Worm (Caenorhabditis elegans): ENCODE measurements around the gene C38C6.3.

C38C6.3 gene

DNA sequence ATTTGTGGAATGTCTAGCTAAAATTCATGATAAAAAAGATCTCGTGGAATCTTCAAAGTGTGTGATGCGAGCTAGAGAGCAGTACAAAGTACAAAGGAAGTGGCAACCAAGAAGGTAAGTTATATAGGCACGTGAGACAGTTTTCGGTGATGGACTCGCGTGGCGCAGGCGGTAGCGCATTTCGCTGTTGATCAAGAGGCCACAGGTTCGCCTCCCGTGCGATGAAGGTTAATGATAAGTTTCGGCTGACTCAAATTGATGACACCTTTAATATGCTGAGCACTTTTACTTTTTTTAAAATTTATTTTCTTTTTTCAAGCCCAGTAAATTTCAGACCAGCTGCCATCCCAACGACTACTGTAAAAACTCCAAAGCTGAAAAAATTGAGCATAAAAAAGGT, 16.0 kb upstream of the C38C6.3 start (continued):
- TF ChIP-seq isw-1 (GFP tag; IDR thresholded peaks at IDR 0.05) (no peak), tbx-2 (tag; optimal IDR thresholded peaks at IDR 0.05) (no peak), pax-3 (tag; optimal IDR thresholded peaks at IDR 0.05) (no peak), blmp-1 (tag; optimal IDR thresholded peaks at IDR 0.05) (no peak), unc-30 (tag; optimal IDR thresholded peaks at IDR 0.05) (no peak), elt-3 (tag; optimal IDR thresholded peaks at IDR 0.05) (no peak), lin-13 (GFP tag; optimal IDR thresholded peaks at IDR 0.05) (no peak), nhr-71 (tag; optimal IDR thresholded peaks at IDR 0.05) (peak; percentile 45), snu-23 (GFP tag; optimal IDR thresholded peaks at IDR 0.05) (peak; percentile 39), fkh-8 (tag; optimal IDR thresholded peaks at IDR 0.05) (no peak), aly-2 (tag; optimal IDR thresholded peaks at IDR 0.05) (no peak), nhr-76 (tag; optimal IDR thresholded peaks at IDR 0.05) (no peak), unc-86 (tag; optimal IDR thresholded peaks at IDR 0.05) (no peak), sox-4 (tag; optimal IDR thresholded peaks at IDR 0.05) (no peak), skn-1 (tag; optimal IDR thresholded peaks at IDR 0.05) (no peak), dsc-1 (tag; optimal IDR thresholded peaks at IDR 0.05) (no peak), fkh-4 (tag; optimal IDR thresholded peaks at IDR 0.05; ENCODE audit: borderline replicate concordance) (no peak), lin-14 (GFP tag; optimal IDR thresholded peaks at IDR 0.05) (no peak), mef-2 (tag; optimal IDR thresholded peaks at IDR 0.05) (no peak), nhr-11 (tag; optimal IDR thresholded peaks at IDR 0.05) (no peak), elt-2 (tag; optimal IDR thresholded peaks at IDR 0.05) (no peak), nhr-47 (tag; optimal IDR thresholded peaks at IDR 0.05) (no peak), nhr-90 (tag; optimal IDR thresholded peaks at IDR 0.05; ENCODE audit: poor library complexity) (peak; percentile 61), dpl-1 (GFP tag; optimal IDR thresholded peaks at IDR 0.05) (no peak)

DNA sequence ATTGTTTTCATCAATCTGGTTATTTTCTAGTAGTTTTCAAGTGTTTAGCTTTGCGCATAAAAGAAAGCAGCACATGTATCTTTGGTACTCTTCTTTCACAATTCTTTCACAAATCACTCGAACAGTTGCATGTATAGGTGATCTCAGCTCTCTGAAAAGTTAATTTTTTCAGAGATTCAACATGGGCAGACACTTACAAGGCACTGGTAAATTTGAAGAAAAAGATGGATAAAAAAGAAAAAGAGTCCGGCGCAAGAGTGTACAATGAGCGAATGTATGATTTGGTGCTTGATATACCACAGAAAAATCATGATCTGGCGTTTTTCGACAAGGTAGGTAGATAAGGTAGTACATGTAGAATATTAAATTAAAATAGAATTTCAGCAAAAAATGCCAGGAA, 14.8 kb upstream of the C38C6.3 start:
- TF ChIP-seq elt-3 (tag; optimal IDR thresholded peaks at IDR 0.05) = no peak
- no peak for TF ChIP-seq C34B4.2 (tag; optimal IDR thresholded peaks at IDR 0.05)
- no peak for TF ChIP-seq blmp-1 (tag; optimal IDR thresholded peaks at IDR 0.05)
- no peak for TF ChIP-seq ces-1 (GFP tag; optimal IDR thresholded peaks at IDR 0.05)
- TF ChIP-seq jun-1 (tag; optimal IDR thresholded peaks at IDR 0.05) = no peak
- TF ChIP-seq rnt-1 (tag; optimal IDR thresholded peaks at IDR 0.05) = no peak
- TF ChIP-seq egl-27 (tag; optimal IDR thresholded peaks at IDR 0.05) = no peak
- TF ChIP-seq F16B12.6 (tag; optimal IDR thresholded peaks at IDR 0.05) = no peak
- TF ChIP-seq hlh-4 (tag; optimal IDR thresholded peaks at IDR 0.05) = no peak
- TF ChIP-seq swsn-7 (tag; optimal IDR thresholded peaks at IDR 0.05) = no peak
- TF ChIP-seq dpl-1 (GFP tag; optimal IDR thresholded peaks at IDR 0.05) = no peak
- TF ChIP-seq nhr-19 (GFP tag; conservative IDR thresholded peaks at IDR 0.05) = no peak
- TF ChIP-seq pag-3 (tag; optimal IDR thresholded peaks at IDR 0.05; ENCODE audit: borderline replicate concordance, insufficient read depth) = no peak
- no peak for TF ChIP-seq mef-2 (tag; optimal IDR thresholded peaks at IDR 0.05)
- TF ChIP-seq pqm-1 (tag; optimal IDR thresholded peaks at IDR 0.05) = no peak
- no peak for TF ChIP-seq efl-3 (GFP tag; optimal IDR thresholded peaks at IDR 0.05)
- no peak for TF ChIP-seq snpc-4 (tag; optimal IDR thresholded peaks at IDR 0.05)
- TF ChIP-seq C04F5.9 (tag; optimal IDR thresholded peaks at IDR 0.05) = no peak
- TF ChIP-seq fkh-10 (GFP tag; optimal IDR thresholded peaks at IDR 0.05) = no peak
- no peak for TF ChIP-seq fkh-4 (tag; optimal IDR thresholded peaks at IDR 0.05; ENCODE audit: borderline replicate concordance)

DNA sequence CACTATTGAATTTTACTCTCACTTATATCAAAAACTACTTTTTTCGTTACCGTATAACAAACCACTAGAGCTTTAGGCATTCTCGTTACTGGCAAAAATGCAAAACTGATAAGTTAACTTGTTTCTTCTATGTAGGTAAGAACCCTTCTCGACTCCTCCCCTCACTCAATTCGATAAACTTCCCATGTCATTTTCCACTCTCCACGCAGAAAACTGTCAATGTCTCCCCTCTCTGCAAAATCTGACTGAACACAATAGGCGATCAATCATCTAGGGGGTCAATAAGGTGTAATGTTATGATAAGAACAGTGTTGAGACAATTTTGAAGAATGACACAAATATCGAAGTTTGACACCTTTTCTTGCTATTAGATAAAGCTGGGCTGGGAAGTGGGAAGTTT, 14.2 kb upstream of the C38C6.3 start:
- 0 out of 2 replicates have a peak, but pooled peaks have one; percentile 32 for TF ChIP-seq mab-9 (GFP tag; IDR thresholded peaks at IDR 0.05)
- no peak for TF ChIP-seq fkh-8 (tag; optimal IDR thresholded peaks at IDR 0.05)
- TF ChIP-seq blmp-1 (tag; optimal IDR thresholded peaks at IDR 0.05) = peak; percentile 11
- TF ChIP-seq nhr-85 (tag) = peak; percentile 29
- TF ChIP-seq grh-1 (GFP tag; IDR thresholded peaks at IDR 0.05) = no peak
- peak in 2 of 6 experiments; percentile 6 to 12 for TF ChIP-seq elt-3 (tag; optimal IDR thresholded peaks at IDR 0.05)
- no peak for TF ChIP-seq lsy-2 (tag; optimal IDR thresholded peaks at IDR 0.05)
